Fruit fly (Drosophila melanogaster): ENCODE data around the gene CG46435.

Gene CG46435

dm6 chr3L:19585979-19586378, 41.1 kb downstream of the CG46435 start, which contains the start of the genes CG9231 and CG9330 (continued):
- TF ChIP-seq CG31365 (tag; optimal IDR thresholded peaks at IDR 0.05) (no peak), CG43689 (GFP tag; IDR thresholded peaks at IDR 0.05) (no peak), ATbp (GFP tag; optimal IDR thresholded peaks at IDR 0.05) (no peak), CG1603 (tag; optimal IDR thresholded peaks at IDR 0.05) (peak; percentile 52), Abd-B (GFP tag; optimal IDR thresholded peaks at IDR 0.05) (no peak), Atf3 (GFP tag; optimal IDR thresholded peaks at IDR 0.05) (no peak), CG2712 (tag; optimal IDR thresholded peaks at IDR 0.05) (peak; percentile 52), stc (GFP tag; IDR thresholded peaks at IDR 0.05) (no peak), CG2202 (tag; optimal IDR thresholded peaks at IDR 0.05) (no peak), MBD-R2 (GFP tag; IDR thresholded peaks at IDR 0.05) (peak; percentile 60), CG18619 (GFP tag; optimal IDR thresholded peaks at IDR 0.05) (no peak), CG4404 (GFP tag; IDR thresholded peaks at IDR 0.05) (no peak), CG30020 (tag; optimal IDR thresholded peaks at IDR 0.05) (peak; percentile 57), sd (tag; optimal IDR thresholded peaks at IDR 0.05) (peak; percentile 50), trem (tag; optimal IDR thresholded peaks at IDR 0.05) (peak; percentile 84), zf30C (GFP tag; optimal IDR thresholded peaks at IDR 0.05) (no peak), Doc3 (GFP tag; IDR thresholded peaks at IDR 0.05; ENCODE audit: partially characterized antibody) (no peak), Dll (GFP tag; IDR thresholded peaks at IDR 0.05; ENCODE audit: partially characterized antibody) (0 out of 4 replicates have a peak, but pooled peaks have one; percentile 23), zen (tag; optimal IDR thresholded peaks at IDR 0.05) (peak; percentile 27), fd96Cb (tag; optimal IDR thresholded peaks at IDR 0.05) (no peak), h (optimal IDR thresholded peaks at IDR 0.05) (no peak), CG12769 (tag; optimal IDR thresholded peaks at IDR 0.05) (peak; percentile 51), Nf-YA (GFP tag; IDR thresholded peaks at IDR 0.05) (no peak), yki (optimal IDR thresholded peaks at IDR 0.05) (no peak), dan (GFP tag; IDR thresholded peaks at IDR 0.05) (no peak), fu2 (GFP tag; optimal IDR thresholded peaks at IDR 0.05) (no peak), CG8478 (optimal IDR thresholded peaks at IDR 0.05) (no peak), nom (GFP tag; optimal IDR thresholded peaks at IDR 0.05) (no peak), MTF-1 (GFP tag; optimal IDR thresholded peaks at IDR 0.05; ENCODE audit: borderline replicate concordance) (no peak), insv (GFP tag; optimal IDR thresholded peaks at IDR 0.05) (peak in 1 of 2 experiments; percentile 46), Optix (GFP tag; IDR thresholded peaks at IDR 0.05) (no peak), wor (GFP tag; IDR thresholded peaks at IDR 0.05) (no peak), CG5245 (GFP tag; optimal IDR thresholded peaks at IDR 0.05) (no peak), Oaz (GFP tag; IDR thresholded peaks at IDR 0.05) (no peak), Ravus (GFP tag; IDR thresholded peaks at IDR 0.05) (no peak), ase (GFP tag; IDR thresholded peaks at IDR 0.05) (no peak), CHES-1-like (GFP tag; optimal IDR thresholded peaks at IDR 0.05) (no peak), CG32532 (GFP tag; IDR thresholded peaks at IDR 0.05) (no peak), NC2α (GFP tag; optimal IDR thresholded peaks at IDR 0.05) (no peak), CG14710 (tag; optimal IDR thresholded peaks at IDR 0.05) (peak; percentile 81), CG8765 (GFP tag; IDR thresholded peaks at IDR 0.05) (no peak), crc (GFP tag; optimal IDR thresholded peaks at IDR 0.05) (no peak), maf-S (GFP tag; optimal IDR thresholded peaks at IDR 0.05) (peak; percentile 3), CG4617 (GFP tag; optimal IDR thresholded peaks at IDR 0.05; ENCODE audit: borderline replicate concordance) (peak; percentile 85), NfI (GFP tag; optimal IDR thresholded peaks at IDR 0.05) (peak; percentile 5), ttk (GFP tag; IDR thresholded peaks at IDR 0.05) (no peak), tin (GFP tag; optimal IDR thresholded peaks at IDR 0.05) (no peak)

Data from whole organism, embryonic.